Worm (Caenorhabditis elegans) whole organism, young adult: ENCODE data around the gene akap-1.

Source experiments
- B0019.2 ChIP-seq: fragments of 200-800 bp; sonication (Bioruptor generic); conservative IDR thresholded peaks from 2 replicates; pipeline ENCODE4 v1.3.6; 2022; ENCODE audit warnings: missing genetic modification reagents, missing genetic modification characterization, missing compliant biosample characterization
- F22D6.2 ChIP-seq: sonication (generic microtip); optimal IDR thresholded peaks from 2 replicates; lab custom pipeline; 2016; ENCODE audit warnings: mild to moderate bottlenecking, missing genetic modification characterization, missing compliant biosample characterization
- F23B12.7 ChIP-seq: sonication (generic microtip); optimal IDR thresholded peaks from 2 replicates; lab custom pipeline; 2017; ENCODE audit warnings: missing genetic modification characterization, mild to moderate bottlenecking, missing compliant biosample characterization, antibody characterized with exemption, moderate library complexity; ENCODE audit not compliant: insufficient read depth
- F33H1.4 ChIP-seq: fragments of 200-800 bp; sonication (Bioruptor generic); IDR thresholded peaks from 2 replicates; pipeline ENCODE4 v1.3.6; 2022; ENCODE audit warnings: missing genetic modification reagents, missing genetic modification characterization, missing compliant biosample characterization
- F37B4.10 ChIP-seq: fragments of 200-800 bp; sonication (Bioruptor generic); IDR thresholded peaks from 2 replicates; pipeline ENCODE4 v1.3.6; 2022; ENCODE audit warnings: missing genetic modification characterization, missing compliant biosample characterization
- F55B11.4 ChIP-seq: sonication (generic microtip); optimal IDR thresholded peaks from 2 replicates; lab custom pipeline; 2016; ENCODE audit warnings: missing compliant biosample characterization, missing genetic modification characterization, borderline replicate concordance; ENCODE audit not compliant: insufficient read depth
- F57C9.4 ChIP-seq: sonication (generic microtip); optimal IDR thresholded peaks from 2 replicates; lab custom pipeline; 2017; ENCODE audit warnings: mild to moderate bottlenecking, missing genetic modification characterization, missing compliant biosample characterization
- K11D2.4 ChIP-seq: fragments of 200-800 bp; sonication (Bioruptor generic); IDR thresholded peaks from 2 replicates; pipeline ENCODE4 v1.3.6; 2022; ENCODE audit warnings: missing genetic modification reagents, missing genetic modification characterization, missing compliant biosample characterization
- Y56A3A.18 ChIP-seq: fragments of 200-800 bp; sonication (Bioruptor generic); IDR thresholded peaks from 2 replicates; pipeline ENCODE4 v1.3.6; 2022; ENCODE audit warnings: missing genetic modification reagents, missing genetic modification characterization, missing compliant biosample characterization
- Y67H2A.10 ChIP-seq: fragments of 200-800 bp; sonication (Bioruptor generic); conservative IDR thresholded peaks from 2 replicates; pipeline ENCODE4 v1.3.6; 2022; ENCODE audit warnings: missing genetic modification reagents, missing genetic modification characterization, missing compliant biosample characterization
- Y95B8A.8 ChIP-seq: fragments of 200-800 bp; sonication (Bioruptor generic); IDR thresholded peaks from 2 replicates; pipeline ENCODE4 v1.3.6; 2022; ENCODE audit warnings: missing genetic modification reagents, missing genetic modification characterization, missing compliant biosample characterization
- akir-1 ChIP-seq: fragments of 200-800 bp; sonication (Bioruptor generic); optimal IDR thresholded peaks from 2 replicates; lab custom pipeline; 2018; ENCODE audit warnings: mild to moderate bottlenecking, missing genetic modification characterization, moderate library complexity, missing compliant biosample characterization
- ama-1 ChIP-seq, 3 experiments: fragments of 150-350 bp in 1 of 3; sonication (generic microtip) in 2 of 3; optimal IDR thresholded peaks; 2 replicates each; lab custom pipeline; 2014 to 2018; ENCODE audit warnings: missing biosample characterization in 2 of 3, missing genetic modification characterization in 2 of 3, missing genetic modification reagents in 2 of 3
- aptf-2 ChIP-seq: fragments of 200-800 bp; sonication (Bioruptor generic); conservative IDR thresholded peaks from 2 replicates; pipeline ENCODE4 v1.3.6; 2022; ENCODE audit warnings: missing genetic modification reagents, missing genetic modification characterization, missing compliant biosample characterization
- aptf-3 ChIP-seq: fragments of 200-800 bp; sonication (Bioruptor generic); IDR thresholded peaks from 2 replicates; pipeline ENCODE4 v1.3.6; 2022; ENCODE audit warnings: missing genetic modification characterization, missing compliant biosample characterization
- atf-7 ChIP-seq: sonication (generic microtip); optimal IDR thresholded peaks from 2 replicates; lab custom pipeline; 2017; ENCODE audit warnings: mild to moderate bottlenecking, missing genetic modification characterization, missing compliant biosample characterization
- ccch-3 ChIP-seq: fragments of 200-800 bp; sonication (Bioruptor generic); optimal IDR thresholded peaks from 2 replicates; lab custom pipeline; 2018; ENCODE audit warnings: mild to moderate bottlenecking, missing genetic modification characterization, missing compliant biosample characterization
- cebp-1 ChIP-seq, 2 experiments: fragments of 200-800 bp in 1 of 2; sonication (Bioruptor generic) in 1 of 2; sonication (generic microtip) in 1 of 2; IDR thresholded peaks in 1 of 2; optimal IDR thresholded peaks in 1 of 2; 2 replicates each; pipeline versions ENCODE4 v1.3.6 to Lab custom; 2017 to 2022; ENCODE audit warnings: missing compliant biosample characterization in 2 of 2, missing genetic modification characterization in 2 of 2, mild to moderate bottlenecking in 1 of 2, missing genetic modification reagents in 1 of 2, moderate library complexity in 1 of 2
- ceh-27 ChIP-seq: fragments of 200-800 bp; sonication (Bioruptor generic); optimal IDR thresholded peaks from 2 replicates; lab custom pipeline; 2018; ENCODE audit warnings: mild to moderate bottlenecking, missing genetic modification characterization, moderate library complexity, missing compliant biosample characterization
- die-1 ChIP-seq: sonication (generic microtip); optimal IDR thresholded peaks from 2 replicates; lab custom pipeline; 2016; ENCODE audit warnings: missing genotype, mild to moderate bottlenecking, missing genetic modification characterization, missing compliant biosample characterization
- dox-1 ChIP-seq: fragments of 200-800 bp; sonication (Bioruptor generic); IDR thresholded peaks from 2 replicates; pipeline ENCODE4 v1.3.6; 2022; ENCODE audit warnings: missing genetic modification reagents, missing genetic modification characterization, missing compliant biosample characterization
- dpff-1 ChIP-seq: sonication (generic microtip); optimal IDR thresholded peaks from 2 replicates; lab custom pipeline; 2017; ENCODE audit warnings: mild to moderate bottlenecking, missing genetic modification characterization, missing compliant biosample characterization
- egl-44 ChIP-seq: fragments of 200-800 bp; sonication (Bioruptor generic); IDR thresholded peaks from 2 replicates; pipeline ENCODE4 v1.3.6; 2022; ENCODE audit warnings: missing genetic modification reagents, missing genetic modification characterization, missing compliant biosample characterization
- fkh-3 ChIP-seq: sonication (generic microtip); optimal IDR thresholded peaks from 2 replicates; lab custom pipeline; 2016; ENCODE audit warnings: mild to moderate bottlenecking, missing genetic modification characterization, missing compliant biosample characterization
- hlh-26 ChIP-seq: fragments of 200-800 bp; sonication (Bioruptor generic); conservative IDR thresholded peaks from 2 replicates; pipeline ENCODE4 v1.3.6; 2022; ENCODE audit warnings: missing genetic modification reagents, missing genetic modification characterization, missing compliant biosample characterization
- hrde-1 ChIP-seq: sonication (generic microtip); optimal IDR thresholded peaks from 2 replicates; lab custom pipeline; 2016; ENCODE audit warnings: missing genetic modification characterization, mild to moderate bottlenecking, missing compliant biosample characterization, moderate library complexity, missing genotype, missing genetic modification reagents, borderline replicate concordance
- let-607 ChIP-seq, 2 experiments: fragments of 200-800 bp in 1 of 2; sonication (Bioruptor generic) in 1 of 2; sonication (generic microtip) in 1 of 2; optimal IDR thresholded peaks; 2 replicates each; lab custom pipeline; 2016 to 2018; ENCODE audit warnings: mild to moderate bottlenecking in 2 of 2, missing compliant biosample characterization in 2 of 2, missing genetic modification characterization in 2 of 2, moderate library complexity in 2 of 2, missing genotype in 1 of 2
- lin-26 ChIP-seq: fragments of 200-800 bp; sonication (Bioruptor generic); IDR thresholded peaks from 2 replicates; pipeline ENCODE4 v1.3.6; 2022; ENCODE audit warnings: missing genetic modification reagents, missing genetic modification characterization, missing compliant biosample characterization
- lin-40 ChIP-seq: sonication (generic microtip); optimal IDR thresholded peaks from 2 replicates; lab custom pipeline; 2016; ENCODE audit warnings: missing genetic modification characterization, mild to moderate bottlenecking, missing compliant biosample characterization, missing genotype, missing genetic modification reagents
- madf-3 ChIP-seq: fragments of 200-800 bp; sonication (Bioruptor generic); IDR thresholded peaks from 2 replicates; pipeline ENCODE4 v1.3.6; 2022; ENCODE audit warnings: missing genetic modification reagents, missing genetic modification characterization, missing compliant biosample characterization
- mxl-1 ChIP-seq: sonication (generic microtip); optimal IDR thresholded peaks from 2 replicates; lab custom pipeline; 2016; ENCODE audit warnings: missing genetic modification characterization, missing compliant biosample characterization
- nfyb-1 ChIP-seq: fragments of 200-800 bp; sonication (Bioruptor generic); IDR thresholded peaks from 2 replicates; pipeline ENCODE4 v1.3.6; 2022; ENCODE audit warnings: missing genetic modification reagents, missing genetic modification characterization, missing compliant biosample characterization
- nhr-80 ChIP-seq: sonication (generic microtip); optimal IDR thresholded peaks from 2 replicates; lab custom pipeline; 2016; ENCODE audit warnings: missing genetic modification characterization, missing compliant biosample characterization
- nhr-90 ChIP-seq: sonication (generic microtip); optimal IDR thresholded peaks from 2 replicates; lab custom pipeline; 2016; ENCODE audit warnings: missing genotype, mild to moderate bottlenecking, missing genetic modification characterization, missing compliant biosample characterization
- pbrm-1 ChIP-seq: fragments of 200-800 bp; sonication (Bioruptor generic); IDR thresholded peaks from 2 replicates; pipeline ENCODE4 v1.3.6; 2022; ENCODE audit warnings: missing genetic modification reagents, missing genetic modification characterization, missing compliant biosample characterization
- rcor-1 ChIP-seq: fragments of 200-800 bp; sonication (Bioruptor generic); IDR thresholded peaks from 2 replicates; pipeline ENCODE4 v1.3.6; 2022; ENCODE audit warnings: missing genetic modification reagents, missing genetic modification characterization, missing compliant biosample characterization
- rec-8 ChIP-seq, 2 experiments: sonication (generic microtip); optimal IDR thresholded peaks; 2 replicates each; lab custom pipeline; 2016; ENCODE audit warnings: mild to moderate bottlenecking in 2 of 2, missing genetic modification characterization in 2 of 2, missing genetic modification reagents in 2 of 2, missing genotype in 2 of 2, missing biosample characterization in 1 of 2, missing compliant biosample characterization in 1 of 2, moderate library complexity in 1 of 2
- sea-2 ChIP-seq: fragments of 200-800 bp; sonication (Bioruptor generic); IDR thresholded peaks from 2 replicates; pipeline ENCODE4 v1.3.6; 2022; ENCODE audit warnings: missing genetic modification characterization, missing compliant biosample characterization
- snpc-1.1 ChIP-seq: sonication (generic microtip); optimal IDR thresholded peaks from 2 replicates; lab custom pipeline; 2017; ENCODE audit warnings: missing genetic modification characterization, mild to moderate bottlenecking, missing compliant biosample characterization, antibody characterized with exemption, moderate library complexity, missing genotype, missing genetic modification reagents; ENCODE audit not compliant: insufficient read depth
- snpc-4 ChIP-seq, 5 experiments: fragments of 150-350 bp in 1 of 5; sonication (generic microtip) in 4 of 5; optimal IDR thresholded peaks; 2 replicates each; lab custom pipeline; 2014 to 2018; ENCODE audit warnings: missing genetic modification characterization in 5 of 5, missing biosample characterization in 3 of 5, antibody characterized with exemption in 2 of 5, mild to moderate bottlenecking in 2 of 5, missing compliant biosample characterization in 2 of 5, missing genotype in 2 of 5, moderate library complexity in 2 of 5, missing genetic modification reagents in 1 of 5
- somi-1 ChIP-seq: fragments of 200-800 bp; sonication (Bioruptor generic); optimal IDR thresholded peaks from 2 replicates; lab custom pipeline; 2018; ENCODE audit warnings: mild to moderate bottlenecking, missing genetic modification characterization, missing compliant biosample characterization
- ztf-26 ChIP-seq: sonication (generic microtip); optimal IDR thresholded peaks from 2 replicates; lab custom pipeline; 2017; ENCODE audit warnings: missing genetic modification characterization, missing compliant biosample characterization
- ztf-28 ChIP-seq: fragments of 200-800 bp; sonication (Bioruptor generic); IDR thresholded peaks from 2 replicates; pipeline ENCODE4 v1.3.6; 2022; ENCODE audit warnings: missing genetic modification reagents, missing genetic modification characterization, missing compliant biosample characterization
- ztf-6 ChIP-seq: fragments of 200-800 bp; sonication (Bioruptor generic); IDR thresholded peaks from 2 replicates; pipeline ENCODE4 v1.3.6; 2022; ENCODE audit warnings: missing genetic modification reagents, missing genetic modification characterization, missing compliant biosample characterization

akap-1 gene

ce11 chrIII:6360825-6361224, 7.6 kb downstream of the akap-1 start (continued):
- TF ChIP-seq mxl-1 (tag; lab: Kevin White, UChicago) (no peak), egl-44 (no peak), sea-2 (GFP tag; lab: Robert Waterston, UW) (no peak), nfyb-1 (GFP tag; lab: Robert Waterston, UW) (0 out of 2 replicates have a peak, but pooled peaks have one; percentile 31), cebp-1 (GFP tag; IDR thresholded peaks at IDR 0.05; lab: Robert Waterston, UW) (no peak), cebp-1 (tag; optimal IDR thresholded peaks at IDR 0.05; lab: Kevin White, UChicago) (peak; percentile 3), rec-8 (tag; optimal IDR thresholded peaks at IDR 0.05; lab: Kevin White, UChicago) (no peak), let-607 (tag; optimal IDR thresholded peaks at IDR 0.05; lab: Kevin White, UChicago) (no peak), aptf-3 (GFP tag; lab: Robert Waterston, UW) (no peak), hrde-1 (tag; lab: Kevin White, UChicago) (no peak), F33H1.4 (GFP tag; lab: Robert Waterston, UW) (no peak), ztf-28 (GFP tag; lab: Robert Waterston, UW) (no peak), ztf-26 (tag; lab: Kevin White, UChicago) (peak; percentile 15), atf-7 (tag; lab: Kevin White, UChicago) (peak; percentile 5), aptf-2 (GFP tag; lab: Robert Waterston, UW) (no peak), ama-1 (optimal IDR thresholded peaks at IDR 0.05; lab: Kevin White, UChicago) (no peak), ama-1 (GFP tag; optimal IDR thresholded peaks at IDR 0.05; lab: Kevin White, UChicago) (no peak), pbrm-1 (GFP tag; lab: Robert Waterston, UW) (no peak), ccch-3 (no peak), ceh-27 (GFP tag; lab: Kevin White, UChicago) (no peak), F37B4.10 (GFP tag; lab: Robert Waterston, UW) (no peak), K11D2.4 (peak; percentile 21; the same call in 1 of the 2 replicates), madf-3 (no peak), nhr-80 (tag; lab: Kevin White, UChicago) (peak; percentile 20), akir-1 (GFP tag; lab: Kevin White, UChicago) (no peak), nhr-90 (tag; lab: Kevin White, UChicago) (no peak), somi-1 (peak; percentile 0), lin-26 (GFP tag; lab: Robert Waterston, UW) (no peak), snpc-1.1 (no peak), F55B11.4 (tag; lab: Kevin White, UChicago) (no peak), hlh-26 (GFP tag; lab: Robert Waterston, UW) (no peak), fkh-3 (tag; lab: Kevin White, UChicago) (no peak)
- TF ChIP-seq, all 124 proteins: peak for 8

ce11 chrIII:6361560-6361959, 8.4 kb downstream of the akap-1 start:
- TF ChIP-seq dpff-1 (tag; lab: Kevin White, UChicago), result no peak
- TF ChIP-seq lin-40, result no peak
- TF ChIP-seq K11D2.4, result no peak
- TF ChIP-seq F22D6.2 (tag; lab: Kevin White, UChicago), result no peak
- TF ChIP-seq rcor-1 (GFP tag; lab: Robert Waterston, UW), result no peak
- no peak for TF ChIP-seq sea-2 (GFP tag; lab: Robert Waterston, UW)
- no peak for TF ChIP-seq Y67H2A.10 (GFP tag; lab: Robert Waterston, UW)
- no peak; the same call in 1 of the 2 replicates for TF ChIP-seq dox-1 (GFP tag; lab: Robert Waterston, UW)
- TF ChIP-seq F23B12.7 (tag; lab: Kevin White, UChicago), result no peak
- TF ChIP-seq ceh-27 (GFP tag; lab: Kevin White, UChicago), result no peak
- no peak for TF ChIP-seq lin-26 (GFP tag; lab: Robert Waterston, UW)
- TF ChIP-seq cebp-1 (GFP tag; IDR thresholded peaks at IDR 0.05; lab: Robert Waterston, UW), result no peak
- peak; percentile 33 for TF ChIP-seq cebp-1 (tag; optimal IDR thresholded peaks at IDR 0.05; lab: Kevin White, UChicago)
- peak; percentile 47 for TF ChIP-seq atf-7 (tag; lab: Kevin White, UChicago)
- TF ChIP-seq Y95B8A.8 (GFP tag; lab: Robert Waterston, UW), result no peak
- TF ChIP-seq snpc-4 (GFP tag; optimal IDR thresholded peaks at IDR 0.05; lab: Kevin White, UChicago), result no peak
- no peak for TF ChIP-seq snpc-4 (tag; optimal IDR thresholded peaks at IDR 0.05; lab: Kevin White, UChicago)
- TF ChIP-seq ztf-26 (tag; lab: Kevin White, UChicago), result no peak
- TF ChIP-seq aptf-3 (GFP tag; lab: Robert Waterston, UW), result no peak
- TF ChIP-seq ztf-6 (GFP tag; lab: Robert Waterston, UW), result no peak
- TF ChIP-seq nfyb-1 (GFP tag; lab: Robert Waterston, UW), result 0 out of 2 replicates have a peak, but pooled peaks have one; percentile 10
- no peak for TF ChIP-seq aptf-2 (GFP tag; lab: Robert Waterston, UW)
- TF ChIP-seq die-1 (tag; lab: Kevin White, UChicago), result no peak
- no peak for TF ChIP-seq nhr-90 (tag; lab: Kevin White, UChicago)
- TF ChIP-seq Y56A3A.18, result no peak
- no peak for TF ChIP-seq B0019.2
- TF ChIP-seq F57C9.4, result no peak
